Fruit fly (Drosophila melanogaster) whole organism, embryonic: Measurements from ENCODE around the gene SamDC.

Experiments
- Aef1 ChIP-seq: fragments of 200-800 bp; sonication (Bioruptor generic); IDR thresholded peaks from 3 replicates; pipeline ENCODE4 v1.3.6; 2022; ENCODE audit warnings: missing biosample characterization, missing genetic modification characterization
- Asciz ChIP-seq: fragments of 200-800 bp; sonication (Bioruptor generic); optimal IDR thresholded peaks from 2 replicates; lab custom pipeline; 2017; ENCODE audit warnings: missing biosample characterization, mild to moderate bottlenecking, missing genetic modification characterization, missing genetic modification reagents
- Atf6 ChIP-seq: fragments of 200-800 bp; sonication (Bioruptor generic); IDR thresholded peaks from 2 replicates; pipeline ENCODE4 v1.3.6; 2022; ENCODE audit warnings: missing biosample characterization, missing genetic modification characterization
- BtbVII ChIP-seq: fragments of 200-800 bp; sonication (Bioruptor generic); optimal IDR thresholded peaks from 3 replicates; lab custom pipeline; 2017; ENCODE audit warnings: missing biosample characterization, mild to moderate bottlenecking, missing genetic modification characterization
- CG10462 ChIP-seq: fragments of 200-800 bp; sonication (Bioruptor generic); optimal IDR thresholded peaks from 2 replicates; lab custom pipeline; 2016; ENCODE audit warnings: missing biosample characterization, missing genetic modification characterization
- CG13296 ChIP-seq: fragments of 200-800 bp; sonication (Bioruptor generic); optimal IDR thresholded peaks from 3 replicates; lab custom pipeline; 2018; ENCODE audit warnings: missing biosample characterization, mild to moderate bottlenecking, missing genetic modification characterization
- CG13775 ChIP-seq: fragments of 200-800 bp; sonication (Bioruptor generic); optimal IDR thresholded peaks from 3 replicates; lab custom pipeline; 2017; ENCODE audit warnings: missing biosample characterization, mild to moderate bottlenecking, missing genetic modification characterization
- CG14710 ChIP-seq: fragments of 200-800 bp; sonication (Bioruptor generic); optimal IDR thresholded peaks from 3 replicates; lab custom pipeline; 2019; ENCODE audit warnings: missing biosample characterization, mild to moderate bottlenecking, missing genetic modification characterization, moderate library complexity
- CG17359 ChIP-seq: fragments of 200-800 bp; sonication (Bioruptor generic); optimal IDR thresholded peaks from 3 replicates; lab custom pipeline; 2018; ENCODE audit warnings: missing biosample characterization, mild to moderate bottlenecking, missing genetic modification characterization, moderate library complexity
- CG1792 ChIP-seq: fragments of 200-800 bp; sonication (Bioruptor generic); optimal IDR thresholded peaks from 2 replicates; lab custom pipeline; 2016; ENCODE audit warnings: missing biosample characterization, missing genetic modification characterization
- CG3065 ChIP-seq: fragments of 200-800 bp; sonication (Bioruptor generic); optimal IDR thresholded peaks from 2 replicates; lab custom pipeline; 2016; ENCODE audit warnings: missing biosample characterization, missing genetic modification characterization
- CG33213 ChIP-seq: fragments of 200-800 bp; sonication (Bioruptor generic); optimal IDR thresholded peaks from 3 replicates; lab custom pipeline; 2016; ENCODE audit warnings: missing biosample characterization, missing genetic modification characterization
- CG3847 ChIP-seq: fragments of 200-800 bp; sonication (Bioruptor generic); IDR thresholded peaks from 2 replicates; pipeline ENCODE4 v1.3.6; 2022; ENCODE audit warnings: missing biosample characterization, missing genetic modification characterization
- CG4707 ChIP-seq: fragments of 200-800 bp; sonication (Bioruptor generic); optimal IDR thresholded peaks from 2 replicates; lab custom pipeline; 2018; ENCODE audit warnings: missing biosample characterization, mild to moderate bottlenecking, missing genetic modification characterization, moderate library complexity
- CG4730 ChIP-seq: fragments of 200-800 bp; sonication (Bioruptor generic); IDR thresholded peaks from 2 replicates; pipeline ENCODE4 v1.3.6; 2022; ENCODE audit warnings: missing biosample characterization, missing genetic modification characterization
- CG4820 ChIP-seq: fragments of 200-800 bp; sonication (Bioruptor generic); optimal IDR thresholded peaks from 3 replicates; lab custom pipeline; 2016; ENCODE audit warnings: missing biosample characterization, missing genetic modification characterization
- CG7357 ChIP-seq: fragments of 200-800 bp; sonication (Bioruptor generic); IDR thresholded peaks from 3 replicates; pipeline ENCODE4 v1.3.6; 2022; ENCODE audit warnings: missing biosample characterization, missing genetic modification characterization
- CG7372 ChIP-seq: fragments of 200-800 bp; sonication (Bioruptor generic); IDR thresholded peaks from 2 replicates; pipeline ENCODE4 v1.3.6; 2022; ENCODE audit warnings: missing biosample characterization, missing genetic modification characterization
- CG7839 ChIP-seq: fragments of 200-800 bp; sonication (Bioruptor generic); optimal IDR thresholded peaks from 3 replicates; lab custom pipeline; 2018; ENCODE audit warnings: missing biosample characterization, mild to moderate bottlenecking, missing genetic modification characterization, moderate library complexity
- CG9215 ChIP-seq: fragments of 200-800 bp; sonication (Bioruptor generic); IDR thresholded peaks from 2 replicates; pipeline ENCODE4 v1.3.6; 2022; ENCODE audit warnings: missing biosample characterization, missing genetic modification characterization
- Dbx ChIP-seq: fragments of 200-800 bp; sonication (Bioruptor generic); IDR thresholded peaks from 3 replicates; pipeline ENCODE4 v1.3.6; 2022; ENCODE audit warnings: missing biosample characterization, missing genetic modification characterization
- Gsc ChIP-seq: fragments of 200-800 bp; sonication (Bioruptor generic); IDR thresholded peaks from 2 replicates; pipeline ENCODE4 v1.3.6; 2022; ENCODE audit warnings: missing biosample characterization, missing genetic modification characterization
- H15 ChIP-seq: fragments of 200-800 bp; sonication (Bioruptor generic); IDR thresholded peaks from 3 replicates; pipeline ENCODE4 v1.3.6; 2022; ENCODE audit warnings: missing biosample characterization, missing genetic modification characterization
- Hmr ChIP-seq: fragments of 200-800 bp; sonication (Bioruptor generic); optimal IDR thresholded peaks from 3 replicates; lab custom pipeline; 2017; ENCODE audit warnings: mild to moderate bottlenecking, missing biosample characterization, missing genetic modification reagents, missing genetic modification characterization
- Hr39 ChIP-seq: fragments of >200 bp; optimal IDR thresholded peaks from 2 replicates; lab custom pipeline; 2017
- Mad ChIP-seq: fragments of 200-800 bp; sonication (Bioruptor generic); optimal IDR thresholded peaks from 2 replicates; lab custom pipeline; 2016; ENCODE audit warnings: missing biosample characterization, missing genetic modification characterization
- Mrtf ChIP-seq: fragments of 200-800 bp; sonication (Bioruptor generic); IDR thresholded peaks from 3 replicates; pipeline ENCODE4 v1.3.6; 2022; ENCODE audit warnings: missing biosample characterization, missing genetic modification characterization
- Nf-YA ChIP-seq: fragments of 200-800 bp; sonication (Bioruptor generic); IDR thresholded peaks from 2 replicates; pipeline ENCODE4 v1.3.6; 2022; ENCODE audit warnings: missing biosample characterization, missing genetic modification characterization
- Nf-YC ChIP-seq: fragments of 200-800 bp; optimal IDR thresholded peaks from 3 replicates; lab custom pipeline; 2019; ENCODE audit warnings: missing biosample characterization, mild to moderate bottlenecking, missing genetic modification characterization, moderate library complexity
- Ravus ChIP-seq: fragments of 200-800 bp; sonication (Bioruptor generic); IDR thresholded peaks from 2 replicates; pipeline ENCODE4 v1.3.6; 2022; ENCODE audit warnings: missing biosample characterization, missing genetic modification characterization
- Side ChIP-seq: fragments of 200-800 bp; sonication (Bioruptor generic); optimal IDR thresholded peaks from 2 replicates; lab custom pipeline; 2016; ENCODE audit warnings: missing biosample characterization, missing genetic modification characterization
- TFAM ChIP-seq: fragments of 200-800 bp; sonication (Bioruptor generic); optimal IDR thresholded peaks from 2 replicates; lab custom pipeline; 2017; ENCODE audit warnings: missing biosample characterization, missing genetic modification characterization, inconsistent platforms
- Trl ChIP-seq, 3 experiments: fragments of >200 bp in 2 of 3; fragments of 200-800 bp in 1 of 3; sonication (Bioruptor generic) in 1 of 3; optimal IDR thresholded peaks; 2 replicates in 1 of 3; 3 replicates in 2 of 3; lab custom pipeline; 2016 to 2017; ENCODE audit warnings: missing biosample characterization in 1 of 3, missing genetic modification characterization in 1 of 3
- al ChIP-seq: fragments of 200-800 bp; sonication (Bioruptor generic); IDR thresholded peaks from 2 replicates; pipeline ENCODE4 v1.3.6; 2022; ENCODE audit warnings: missing biosample characterization, missing genetic modification characterization
- ara ChIP-seq: fragments of 200-800 bp; sonication (Bioruptor generic); IDR thresholded peaks from 2 replicates; pipeline ENCODE4 v1.3.6; 2022; ENCODE audit warnings: missing biosample characterization, missing genetic modification characterization
- br ChIP-seq: fragments of >200 bp; optimal IDR thresholded peaks from 2 replicates; lab custom pipeline; 2017
- bsh ChIP-seq, 2 experiments: fragments of 200-800 bp; sonication (Bioruptor generic); optimal IDR thresholded peaks; 2 replicates each; lab custom pipeline; 2017 to 2018; ENCODE audit warnings: mild to moderate bottlenecking in 2 of 2, missing biosample characterization in 2 of 2, missing genetic modification characterization in 2 of 2, moderate library complexity in 1 of 2
- dm ChIP-seq: fragments of 200-800 bp; sonication (Bioruptor generic); optimal IDR thresholded peaks from 3 replicates; lab custom pipeline; 2016; ENCODE audit warnings: missing biosample characterization, missing genetic modification characterization
- gfzf ChIP-seq: fragments of 200-800 bp; sonication (Bioruptor generic); optimal IDR thresholded peaks from 2 replicates; lab custom pipeline; 2016; ENCODE audit warnings: missing biosample characterization, mild to moderate bottlenecking, missing genetic modification characterization, moderate library complexity
- gro ChIP-seq: fragments of 200-800 bp; sonication (Bioruptor generic); optimal IDR thresholded peaks from 2 replicates; lab custom pipeline; 2016; ENCODE audit warnings: missing biosample characterization, missing genetic modification characterization
- kah ChIP-seq: fragments of 200-800 bp; sonication (Bioruptor generic); optimal IDR thresholded peaks from 2 replicates; lab custom pipeline; 2018; ENCODE audit warnings: missing biosample characterization, mild to moderate bottlenecking, missing genetic modification characterization
- lmd ChIP-seq: fragments of 200-800 bp; sonication (Bioruptor generic); IDR thresholded peaks from 2 replicates; pipeline ENCODE4 v1.3.6; 2022; ENCODE audit warnings: missing biosample characterization, missing genetic modification characterization
- oc ChIP-seq: fragments of 200-800 bp; sonication (Bioruptor generic); optimal IDR thresholded peaks from 2 replicates; lab custom pipeline; 2018; ENCODE audit warnings: missing biosample characterization, mild to moderate bottlenecking, missing genetic modification characterization, moderate library complexity
- odd ChIP-seq: fragments of 200-800 bp; sonication (Bioruptor generic); optimal IDR thresholded peaks from 2 replicates; lab custom pipeline; 2017; ENCODE audit warnings: missing biosample characterization, mild to moderate bottlenecking, missing genetic modification characterization
- onecut ChIP-seq: fragments of 200-800 bp; sonication (Bioruptor generic); IDR thresholded peaks from 2 replicates; pipeline ENCODE4 v1.3.6; 2022; ENCODE audit warnings: missing biosample characterization, missing genetic modification characterization
- stc ChIP-seq: fragments of 200-800 bp; sonication (Bioruptor generic); IDR thresholded peaks from 2 replicates; pipeline ENCODE4 v1.3.6; 2022; ENCODE audit warnings: missing biosample characterization, missing genetic modification characterization
- trem ChIP-seq: fragments of 200-800 bp; optimal IDR thresholded peaks from 3 replicates; lab custom pipeline; 2019; ENCODE audit warnings: missing biosample characterization, mild to moderate bottlenecking, missing genetic modification characterization, moderate library complexity
- ttk ChIP-seq: fragments of 200-800 bp; sonication (Bioruptor generic); IDR thresholded peaks from 2 replicates; pipeline ENCODE4 v2.1.2; 2022; ENCODE audit warnings: missing biosample characterization, missing genetic modification characterization
- tx ChIP-seq: fragments of 200-800 bp; sonication (Bioruptor generic); optimal IDR thresholded peaks from 2 replicates; lab custom pipeline; 2016; ENCODE audit warnings: missing biosample characterization, missing genetic modification characterization
- unc-4 ChIP-seq: fragments of 200-800 bp; sonication (Bioruptor generic); IDR thresholded peaks from 2 replicates; pipeline ENCODE4 v1.3.6; 2022; ENCODE audit warnings: missing biosample characterization, missing genetic modification characterization; ENCODE audit not compliant: partially characterized antibody
- usp ChIP-seq: fragments of >200 bp; optimal IDR thresholded peaks from 2 replicates; lab custom pipeline; 2017; ENCODE audit warnings: missing biosample characterization, missing genetic modification characterization
- yki ChIP-seq: fragments of >200 bp; optimal IDR thresholded peaks from 3 replicates; lab custom pipeline; 2018

The SamDC gene

dm6 chr2L:10386208-10386805 lies 47.0 kb downstream of the SamDC start, which contains the start of the genes Cdk1 and mRpS7 (continued):
- peak; percentile 18 for TF ChIP-seq Side (GFP tag; lab: Kevin White, UChicago)
- peak; percentile 65; the same call in 2 of the 3 replicates for TF ChIP-seq CG7357 (GFP tag; lab: Robert Waterston, UW)
- TF ChIP-seq Gsc (GFP tag; lab: Robert Waterston, UW): no peak
- peak; percentile 46 for TF ChIP-seq CG10462 (GFP tag; lab: Kevin White, UChicago)
- TF ChIP-seq trem (tag; lab: Kevin White, UChicago): peak; percentile 61
- TF ChIP-seq Dbx (GFP tag; lab: Robert Waterston, UW): peak; percentile 63; the same call in 2 of the 3 replicates
- TF ChIP-seq kah (GFP tag; lab: Kevin White, UChicago): no peak
- TF ChIP-seq Mrtf (GFP tag; lab: Robert Waterston, UW): no peak; the same call in 2 of the 3 replicates
- no peak for TF ChIP-seq unc-4 (GFP tag; lab: Robert Waterston, UW)
- 0 out of 2 replicates have a peak, but pooled peaks have one; percentile 12 for TF ChIP-seq onecut
- TF ChIP-seq CG4707 (GFP tag; lab: Kevin White, UChicago): peak; percentile 12
- TF ChIP-seq CG17359: peak; percentile 66
- TF ChIP-seq Hr39 (lab: Kevin White, UChicago): no peak
- no peak for TF ChIP-seq TFAM (GFP tag; lab: Kevin White, UChicago)
- no peak for TF ChIP-seq br (lab: Kevin White, UChicago)
- peak; percentile 65 for TF ChIP-seq CG7372 (GFP tag; lab: Robert Waterston, UW)
- no peak for TF ChIP-seq CG1792 (GFP tag; lab: Kevin White, UChicago)
- TF ChIP-seq Trl (optimal IDR thresholded peaks at IDR 0.05; lab: Kevin White, UChicago): no peak
- peak; percentile 54 for TF ChIP-seq Trl (GFP tag; optimal IDR thresholded peaks at IDR 0.05; lab: Kevin White, UChicago)
- no peak; the same call in 1 of the 2 replicates for TF ChIP-seq lmd
- TF ChIP-seq dm (GFP tag; lab: Kevin White, UChicago): peak; percentile 43
- TF ChIP-seq tx (GFP tag; lab: Kevin White, UChicago): peak; percentile 44
- no peak for TF ChIP-seq Nf-YA (GFP tag; lab: Robert Waterston, UW)
- TF ChIP-seq stc (GFP tag; lab: Robert Waterston, UW): peak; percentile 15; the same call in 1 of the 2 replicates
- peak; percentile 59 for TF ChIP-seq Nf-YC
- TF ChIP-seq Aef1 (GFP tag; lab: Robert Waterston, UW): peak; percentile 53
- no peak for TF ChIP-seq CG33213 (GFP tag; lab: Kevin White, UChicago)
- peak; percentile 70 for TF ChIP-seq CG4820 (GFP tag; lab: Kevin White, UChicago)
- peak; percentile 73 for TF ChIP-seq Hmr
- TF ChIP-seq CG4730: peak; percentile 41
- TF ChIP-seq yki: no peak
- TF ChIP-seq ttk (GFP tag; lab: Robert Waterston, UW): peak; percentile 63; the same call in 1 of the 2 replicates
- TF ChIP-seq CG14710 (tag; lab: Kevin White, UChicago): peak; percentile 87
- TF ChIP-seq Mad (GFP tag; lab: Kevin White, UChicago): peak; percentile 40
- TF ChIP-seq Atf6 (GFP tag; lab: Robert Waterston, UW): peak; percentile 79
- peak; percentile 47; the same call in 1 of the 3 replicates for TF ChIP-seq H15 (GFP tag; lab: Robert Waterston, UW)
- peak; percentile 26 for TF ChIP-seq gfzf (GFP tag; lab: Kevin White, UChicago)
- peak; percentile 80 for TF ChIP-seq CG13775 (GFP tag; lab: Kevin White, UChicago)
- TF ChIP-seq al (GFP tag; lab: Robert Waterston, UW): peak; percentile 54
- TF ChIP-seq CG3847: peak; percentile 51; the same call in 1 of the 2 replicates
- no peak for TF ChIP-seq odd (GFP tag; lab: Kevin White, UChicago)
- no peak for TF ChIP-seq ara (GFP tag; lab: Robert Waterston, UW)
- peak; percentile 86 for TF ChIP-seq CG7839
- TF ChIP-seq oc: no peak
- no peak; the same call in 1 of the 2 replicates for TF ChIP-seq Ravus (GFP tag; lab: Robert Waterston, UW)
- no peak for TF ChIP-seq Asciz (GFP tag; lab: Kevin White, UChicago)
- peak in 1 of 2 experiments; percentile 75 for TF ChIP-seq bsh (GFP tag; optimal IDR thresholded peaks at IDR 0.05; lab: Kevin White, UChicago)
- TF ChIP-seq CG13296: peak; percentile 54
- TF ChIP-seq usp (GFP tag; lab: Kevin White, UChicago): no peak
- no peak for TF ChIP-seq gro (GFP tag; lab: Kevin White, UChicago)
- TF ChIP-seq BtbVII (GFP tag; lab: Kevin White, UChicago): peak; percentile 28
- no peak for TF ChIP-seq CG9215 (GFP tag; lab: Robert Waterston, UW)
- no peak for TF ChIP-seq CG3065
